Fruit fly (Drosophila melanogaster) whole organism, embryonic: ENCODE data around the gene CG17230.

Experiments used
- Atf6 ChIP-seq: fragments of 200-800 bp; sonication (Bioruptor generic); IDR thresholded peaks from 2 replicates; pipeline ENCODE4 v1.3.6; 2022; ENCODE audit warnings: missing biosample characterization, missing genetic modification characterization
- BEAF-32 ChIP-seq: fragments of 200-800 bp; sonication (Bioruptor generic); optimal IDR thresholded peaks from 3 replicates; lab custom pipeline; 2017; ENCODE audit warnings: missing biosample characterization, missing genetic modification characterization, mild to moderate bottlenecking, moderate library complexity, missing genetic modification reagents
- CG11504 ChIP-seq: fragments of 200-800 bp; sonication (Bioruptor generic); optimal IDR thresholded peaks from 3 replicates; lab custom pipeline; 2019; ENCODE audit warnings: missing biosample characterization, mild to moderate bottlenecking, missing genetic modification characterization, moderate library complexity
- CG12104 ChIP-seq: fragments of 200-800 bp; sonication (Bioruptor generic); optimal IDR thresholded peaks from 3 replicates; lab custom pipeline; 2016; ENCODE audit warnings: missing biosample characterization, missing genetic modification characterization
- CG12942 ChIP-seq: fragments of 200-800 bp; sonication (Bioruptor generic); optimal IDR thresholded peaks from 3 replicates; lab custom pipeline; 2016; ENCODE audit warnings: missing biosample characterization, missing genetic modification characterization
- CG13287 ChIP-seq: fragments of 200-800 bp; sonication (Bioruptor generic); IDR thresholded peaks from 2 replicates; pipeline ENCODE4 v1.3.6; 2022; ENCODE audit warnings: missing biosample characterization, missing genetic modification characterization; ENCODE audit not compliant: partially characterized antibody
- CG14050 ChIP-seq: fragments of 200-800 bp; sonication (Bioruptor generic); IDR thresholded peaks from 3 replicates; pipeline ENCODE4 v1.3.6; 2022; ENCODE audit warnings: missing biosample characterization, missing genetic modification characterization
- CG15479 ChIP-seq: fragments of 200-800 bp; sonication (Bioruptor generic); optimal IDR thresholded peaks from 3 replicates; lab custom pipeline; 2019; ENCODE audit warnings: missing biosample characterization, mild to moderate bottlenecking, missing genetic modification characterization, moderate library complexity
- CG1832 ChIP-seq: fragments of 200-800 bp; sonication (Bioruptor generic); optimal IDR thresholded peaks from 2 replicates; lab custom pipeline; 2017; ENCODE audit warnings: missing biosample characterization, mild to moderate bottlenecking, missing genetic modification characterization, inconsistent platforms
- CG3995 ChIP-seq: fragments of 200-800 bp; sonication (Bioruptor generic); optimal IDR thresholded peaks from 3 replicates; lab custom pipeline; 2016; ENCODE audit warnings: missing biosample characterization, missing genetic modification characterization
- CG42726 ChIP-seq: fragments of 200-800 bp; sonication (Bioruptor generic); IDR thresholded peaks from 2 replicates; pipeline ENCODE4 v1.3.6; 2022; ENCODE audit warnings: missing biosample characterization, missing genetic modification characterization; ENCODE audit not compliant: partially characterized antibody
- CG5953 ChIP-seq: fragments of 200-800 bp; sonication (Bioruptor generic); IDR thresholded peaks from 2 replicates; pipeline ENCODE4 v1.3.6; 2022; ENCODE audit warnings: missing biosample characterization, missing genetic modification characterization
- CG6175 ChIP-seq: fragments of 200-800 bp; sonication (Bioruptor generic); IDR thresholded peaks from 3 replicates; pipeline ENCODE4 v1.3.6; 2022; ENCODE audit warnings: missing biosample characterization, missing genetic modification characterization
- CG6654 ChIP-seq: fragments of 200-800 bp; sonication (Bioruptor generic); optimal IDR thresholded peaks from 2 replicates; lab custom pipeline; 2017; ENCODE audit warnings: missing biosample characterization, mild to moderate bottlenecking, missing genetic modification characterization
- CG7271 ChIP-seq: fragments of 200-800 bp; sonication (Bioruptor generic); optimal IDR thresholded peaks from 2 replicates; lab custom pipeline; 2018; ENCODE audit warnings: missing biosample characterization, mild to moderate bottlenecking, missing genetic modification characterization, moderate library complexity
- CG7745 ChIP-seq: fragments of 200-800 bp; sonication (Bioruptor generic); optimal IDR thresholded peaks from 2 replicates; lab custom pipeline; 2018; ENCODE audit warnings: missing biosample characterization, mild to moderate bottlenecking, missing genetic modification characterization, moderate library complexity
- CG8924 ChIP-seq: fragments of 200-800 bp; optimal IDR thresholded peaks from 3 replicates; lab custom pipeline; 2019; ENCODE audit warnings: missing biosample characterization, mild to moderate bottlenecking, missing genetic modification characterization, moderate library complexity
- D ChIP-seq, 2 experiments: fragments of 200-800 bp in 1 of 2; fragments of >200 bp in 1 of 2; sonication (Bioruptor generic) in 1 of 2; optimal IDR thresholded peaks; 2 replicates in 1 of 2; 3 replicates in 1 of 2; lab custom pipeline; 2017; ENCODE audit warnings: mild to moderate bottlenecking in 1 of 2, missing biosample characterization in 1 of 2, missing genetic modification characterization in 1 of 2, missing genetic modification reagents in 1 of 2
- D19A ChIP-seq: fragments of 200-800 bp; optimal IDR thresholded peaks from 3 replicates; lab custom pipeline; 2019; ENCODE audit warnings: missing biosample characterization, mild to moderate bottlenecking, missing genetic modification characterization, moderate library complexity
- D19B ChIP-seq: fragments of 200-800 bp; sonication (Bioruptor generic); optimal IDR thresholded peaks from 2 replicates; lab custom pipeline; 2017; ENCODE audit warnings: missing biosample characterization, mild to moderate bottlenecking, missing genetic modification characterization
- Dbx ChIP-seq: fragments of 200-800 bp; sonication (Bioruptor generic); IDR thresholded peaks from 3 replicates; pipeline ENCODE4 v1.3.6; 2022; ENCODE audit warnings: missing biosample characterization, missing genetic modification characterization
- Ets65A ChIP-seq: fragments of 200-800 bp; sonication (Bioruptor generic); peaks from one replicate; lab custom pipeline; 2016; ENCODE audit warnings: missing biosample characterization, missing genetic modification characterization
- Fer3 ChIP-seq: fragments of 200-800 bp; sonication (Bioruptor generic); optimal IDR thresholded peaks from 2 replicates; lab custom pipeline; 2018; ENCODE audit warnings: missing biosample characterization, mild to moderate bottlenecking, missing genetic modification characterization, moderate library complexity
- MTF-1 ChIP-seq: fragments of 200-800 bp; sonication (Bioruptor generic); optimal IDR thresholded peaks from 2 replicates; lab custom pipeline; 2018; ENCODE audit warnings: missing biosample characterization, mild to moderate bottlenecking, missing genetic modification characterization, borderline replicate concordance
- Max ChIP-seq: fragments of 200-800 bp; sonication (Bioruptor generic); optimal IDR thresholded peaks from 2 replicates; lab custom pipeline; 2016; ENCODE audit warnings: missing biosample characterization, mild to moderate bottlenecking, missing genetic modification characterization
- Optix ChIP-seq: fragments of 200-800 bp; sonication (Bioruptor generic); IDR thresholded peaks from 3 replicates; pipeline ENCODE4 v1.3.6; 2022; ENCODE audit warnings: missing biosample characterization, missing genetic modification characterization
- Vsx1 ChIP-seq: fragments of 200-800 bp; sonication (Bioruptor generic); optimal IDR thresholded peaks from 2 replicates; lab custom pipeline; 2017; ENCODE audit warnings: missing biosample characterization, mild to moderate bottlenecking, missing genetic modification characterization, missing genetic modification reagents
- ap ChIP-seq: fragments of 200-800 bp; sonication (Bioruptor generic); IDR thresholded peaks from 2 replicates; pipeline ENCODE4 v1.3.6; 2022; ENCODE audit warnings: missing biosample characterization, missing genetic modification characterization
- bcd ChIP-seq: fragments of 200-800 bp; sonication (Bioruptor generic); optimal IDR thresholded peaks from 2 replicates; lab custom pipeline; 2017; ENCODE audit warnings: missing biosample characterization, mild to moderate bottlenecking, missing genetic modification characterization
- bsh ChIP-seq, 2 experiments: fragments of 200-800 bp; sonication (Bioruptor generic); optimal IDR thresholded peaks; 2 replicates each; lab custom pipeline; 2017 to 2018; ENCODE audit warnings: mild to moderate bottlenecking in 2 of 2, missing biosample characterization in 2 of 2, missing genetic modification characterization in 2 of 2, moderate library complexity in 1 of 2
- cas ChIP-seq: fragments of 200-800 bp; sonication (Bioruptor generic); IDR thresholded peaks from 2 replicates; pipeline ENCODE4 v1.3.6; 2022; ENCODE audit warnings: missing biosample characterization, missing genetic modification characterization
- cg ChIP-seq: fragments of 200-800 bp; sonication (Bioruptor generic); optimal IDR thresholded peaks from 3 replicates; lab custom pipeline; 2019; ENCODE audit warnings: missing biosample characterization, mild to moderate bottlenecking, missing genetic modification characterization, moderate library complexity
- chm ChIP-seq: fragments of 200-800 bp; sonication (Bioruptor generic); IDR thresholded peaks from 2 replicates; pipeline ENCODE4 v1.3.6; 2022; ENCODE audit warnings: missing biosample characterization, missing genetic modification characterization
- cwo ChIP-seq: fragments of 200-800 bp; sonication (Bioruptor generic); optimal IDR thresholded peaks from 3 replicates; lab custom pipeline; 2017; ENCODE audit warnings: missing biosample characterization, missing genetic modification characterization, mild to moderate bottlenecking, moderate library complexity, missing genetic modification reagents
- en ChIP-seq: fragments of 200-800 bp; sonication (Bioruptor generic); optimal IDR thresholded peaks from 2 replicates; lab custom pipeline; 2016; ENCODE audit warnings: missing biosample characterization, missing genetic modification characterization
- exex ChIP-seq: fragments of 200-800 bp; sonication (Bioruptor generic); optimal IDR thresholded peaks from 4 replicates; lab custom pipeline; 2018; ENCODE audit warnings: missing biosample characterization, mild to moderate bottlenecking, missing genetic modification characterization, moderate library complexity
- fd96Cb ChIP-seq: fragments of 200-800 bp; sonication (Bioruptor generic); optimal IDR thresholded peaks from 2 replicates; lab custom pipeline; 2018; ENCODE audit warnings: missing biosample characterization, mild to moderate bottlenecking, missing genetic modification characterization, moderate library complexity
- gfzf ChIP-seq: fragments of 200-800 bp; sonication (Bioruptor generic); optimal IDR thresholded peaks from 2 replicates; lab custom pipeline; 2016; ENCODE audit warnings: missing biosample characterization, mild to moderate bottlenecking, missing genetic modification characterization, moderate library complexity
- gro ChIP-seq: fragments of 200-800 bp; sonication (Bioruptor generic); optimal IDR thresholded peaks from 2 replicates; lab custom pipeline; 2016; ENCODE audit warnings: missing biosample characterization, missing genetic modification characterization
- ind ChIP-seq: fragments of 200-800 bp; sonication (Bioruptor generic); optimal IDR thresholded peaks from 3 replicates; lab custom pipeline; 2016; ENCODE audit warnings: missing biosample characterization, missing genetic modification characterization
- jigr1 ChIP-seq: fragments of 200-800 bp; sonication (Bioruptor generic); IDR thresholded peaks from 3 replicates; pipeline ENCODE4 v1.3.6; 2022; ENCODE audit warnings: missing biosample characterization, missing genetic modification characterization
- kah ChIP-seq: fragments of 200-800 bp; sonication (Bioruptor generic); optimal IDR thresholded peaks from 2 replicates; lab custom pipeline; 2018; ENCODE audit warnings: missing biosample characterization, mild to moderate bottlenecking, missing genetic modification characterization
- nerfin-2 ChIP-seq: fragments of 200-800 bp; sonication (Bioruptor generic); IDR thresholded peaks from 2 replicates; pipeline ENCODE4 v1.3.6; 2022; ENCODE audit warnings: missing biosample characterization, missing genetic modification characterization; ENCODE audit not compliant: partially characterized antibody
- p53 ChIP-seq: fragments of 200-800 bp; sonication (Bioruptor generic); optimal IDR thresholded peaks from 2 replicates; lab custom pipeline; 2016; ENCODE audit warnings: missing biosample characterization, missing genetic modification characterization
- pnt ChIP-seq: fragments of 200-800 bp; sonication (Bioruptor generic); optimal IDR thresholded peaks from 3 replicates; lab custom pipeline; 2016; ENCODE audit warnings: missing biosample characterization, missing genetic modification characterization
- ranshi ChIP-seq: fragments of 200-800 bp; sonication (Bioruptor generic); IDR thresholded peaks from 2 replicates; pipeline ENCODE4 v1.3.6; 2022; ENCODE audit warnings: missing biosample characterization, missing genetic modification characterization
- sc ChIP-seq, 3 experiments: fragments of >200 bp in 2 of 3; fragments of 200-800 bp in 1 of 3; sonication (Bioruptor generic) in 1 of 3; optimal IDR thresholded peaks; 2 replicates in 2 of 3; 3 replicates in 1 of 3; lab custom pipeline; 2017; ENCODE audit warnings: mild to moderate bottlenecking in 1 of 3, missing biosample characterization in 1 of 3, missing genetic modification characterization in 1 of 3, missing genetic modification reagents in 1 of 3
- sna ChIP-seq: fragments of 200-800 bp; sonication (Bioruptor generic); IDR thresholded peaks from 2 replicates; pipeline ENCODE4 v1.3.6; 2022; ENCODE audit warnings: missing biosample characterization, missing genetic modification characterization; ENCODE audit not compliant: partially characterized antibody
- tin ChIP-seq: fragments of 200-800 bp; sonication (Bioruptor generic); optimal IDR thresholded peaks from 3 replicates; lab custom pipeline; 2016; ENCODE audit warnings: missing biosample characterization, missing genetic modification characterization

The CG17230 gene

DNA sequence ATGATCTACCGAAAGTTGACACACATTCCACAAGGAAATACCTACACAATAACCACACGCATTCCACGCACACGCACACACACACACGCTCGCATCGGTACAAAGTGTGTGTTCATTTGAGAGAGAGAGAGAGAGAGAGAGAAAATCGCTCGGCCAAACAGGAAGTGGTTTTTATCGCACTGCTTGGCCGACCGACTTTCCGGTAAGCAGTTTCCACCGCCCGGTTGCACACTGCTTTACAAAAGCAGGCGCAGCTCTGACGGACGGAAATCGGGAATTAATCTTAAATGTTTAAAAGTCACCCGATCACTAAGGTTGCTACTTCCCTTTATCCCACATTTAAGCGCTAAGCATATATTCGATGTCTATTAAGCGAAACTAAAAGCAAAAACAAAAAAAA, 44.8 kb upstream of the CG17230 start (continued):
- no peak for TF ChIP-seq Atf6 (GFP tag; lab: Robert Waterston, UW)
- TF ChIP-seq CG11504 (tag; lab: Kevin White, UChicago), result no peak
- TF ChIP-seq jigr1 (GFP tag; lab: Robert Waterston, UW), result 0 out of 3 replicates have a peak, but pooled peaks have one; percentile 13
- TF ChIP-seq CG12104 (GFP tag; lab: Kevin White, UChicago), result peak; percentile 57
- no peak for TF ChIP-seq CG3995 (GFP tag; lab: Kevin White, UChicago)
- peak; percentile 49 for TF ChIP-seq kah (GFP tag; lab: Kevin White, UChicago)
- no peak for TF ChIP-seq exex (tag; lab: Kevin White, UChicago)
- no peak for TF ChIP-seq cg
- no peak for TF ChIP-seq CG14050 (GFP tag; lab: Robert Waterston, UW)
- peak; percentile 80 for TF ChIP-seq bcd (GFP tag; lab: Kevin White, UChicago)
- TF ChIP-seq gfzf (GFP tag; lab: Kevin White, UChicago), result no peak
- TF ChIP-seq fd96Cb, result no peak
- TF ChIP-seq sc (optimal IDR thresholded peaks at IDR 0.05; lab: Kevin White, UChicago), result no peak
- peak; percentile 74 for TF ChIP-seq sc (GFP tag; optimal IDR thresholded peaks at IDR 0.05; lab: Kevin White, UChicago)
- TF ChIP-seq nerfin-2 (GFP tag; lab: Robert Waterston, UW), result no peak
- peak; percentile 96 for TF ChIP-seq Ets65A (GFP tag; lab: Kevin White, UChicago)
- no peak for TF ChIP-seq D19B (GFP tag; lab: Kevin White, UChicago)
- peak; percentile 40; the same call in 1 of the 2 replicates for TF ChIP-seq CG5953 (GFP tag; lab: Robert Waterston, UW)
- peak; percentile 56 for TF ChIP-seq Vsx1
- TF ChIP-seq CG7271 (tag; lab: Kevin White, UChicago), result peak; percentile 98
- no peak for TF ChIP-seq CG6175 (GFP tag; lab: Robert Waterston, UW)
- peak; percentile 57 for TF ChIP-seq en (GFP tag; lab: Kevin White, UChicago)
- no peak for TF ChIP-seq D (optimal IDR thresholded peaks at IDR 0.05; lab: Kevin White, UChicago)
- TF ChIP-seq D (GFP tag; optimal IDR thresholded peaks at IDR 0.05; lab: Kevin White, UChicago), result peak; percentile 75
- TF ChIP-seq D19A (tag; lab: Kevin White, UChicago), result no peak
- no peak for TF ChIP-seq bsh (GFP tag; optimal IDR thresholded peaks at IDR 0.05; lab: Kevin White, UChicago)
- TF ChIP-seq MTF-1 (GFP tag; lab: Kevin White, UChicago), result peak; percentile 88
- peak; percentile 65; the same call in 2 of the 3 replicates for TF ChIP-seq Optix (GFP tag; lab: Robert Waterston, UW)
- peak; percentile 21 for TF ChIP-seq CG12942 (GFP tag; lab: Kevin White, UChicago)
- TF ChIP-seq CG6654, result peak; percentile 57
- no peak for TF ChIP-seq CG13287 (GFP tag; lab: Robert Waterston, UW)
- peak; percentile 27 for TF ChIP-seq CG1832 (GFP tag; lab: Kevin White, UChicago)
- TF ChIP-seq ranshi (GFP tag; lab: Robert Waterston, UW), result 0 out of 2 replicates have a peak, but pooled peaks have one; percentile 61
- no peak for TF ChIP-seq Dbx
- no peak for TF ChIP-seq Max (GFP tag; lab: Kevin White, UChicago)
- TF ChIP-seq cas (GFP tag; lab: Robert Waterston, UW), result no peak
- TF ChIP-seq p53 (GFP tag; lab: Kevin White, UChicago), result peak; percentile 61
- peak; percentile 57 for TF ChIP-seq tin (GFP tag; lab: Kevin White, UChicago)
- no peak for TF ChIP-seq BEAF-32 (GFP tag; lab: Kevin White, UChicago)
- TF ChIP-seq CG42726 (GFP tag; lab: Robert Waterston, UW), result no peak
- TF ChIP-seq gro, result no peak
- no peak for TF ChIP-seq cwo
- TF ChIP-seq Fer3 (tag; lab: Kevin White, UChicago), result no peak
- TF ChIP-seq pnt (GFP tag; lab: Kevin White, UChicago), result no peak
- TF ChIP-seq sna (GFP tag; lab: Robert Waterston, UW), result no peak
- peak; percentile 11 for TF ChIP-seq ind (GFP tag; lab: Kevin White, UChicago)
- TF ChIP-seq CG7745 (tag; lab: Kevin White, UChicago), result no peak
- peak; percentile 81; the same call in 1 of the 2 replicates for TF ChIP-seq chm (GFP tag; lab: Robert Waterston, UW)
- peak; percentile 39 for TF ChIP-seq CG8924 (tag; lab: Kevin White, UChicago)
- TF ChIP-seq ap (GFP tag; lab: Robert Waterston, UW), result peak; percentile 67
- peak; percentile 44 for TF ChIP-seq CG15479 (GFP tag; lab: Kevin White, UChicago)
